Worm (Caenorhabditis elegans): ENCODE results near the gene Y49F6A.5.

ce11 chrII:3579767-3580166, 29.9 kb downstream of the Y49F6A.5 start, which contains the start of gene clec-134:
- TF ChIP-seq repo-1 (tag; optimal IDR thresholded peaks at IDR 0.05) (no peak), lsy-27 (tag; optimal IDR thresholded peaks at IDR 0.05; ENCODE audit: borderline replicate concordance, insufficient read depth) (no peak)

Measured in whole organism, young adult.